Fruit fly (Drosophila melanogaster): ENCODE results near the gene FoxP.
A peak's percentile ranks its signal among the peaks of the same experiment; 100 is the strongest.

Gene FoxP

DNA sequence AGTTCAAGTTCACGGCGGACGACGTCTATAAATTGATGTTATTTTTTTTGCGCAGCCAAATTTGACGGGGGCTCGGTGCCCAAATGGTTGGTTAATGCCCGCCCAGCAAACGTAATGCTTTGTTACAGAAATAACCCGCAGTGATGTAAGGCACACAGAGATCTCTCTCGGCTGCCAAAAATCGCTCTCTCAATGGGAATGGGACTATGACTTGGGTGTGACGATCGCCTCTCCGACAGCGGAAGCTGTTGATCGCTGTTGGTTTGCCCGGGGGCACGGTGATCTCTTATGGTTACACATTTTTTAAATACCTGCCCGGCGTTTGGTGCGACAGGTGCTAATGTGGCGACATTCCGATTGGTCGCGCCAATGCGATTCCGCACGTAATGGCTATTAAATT is 39.5 kb upstream of the FoxP start (continued):
- TF ChIP-seq sens-2 (GFP tag; IDR thresholded peaks at IDR 0.05), result no peak
- TF ChIP-seq HLHmδ (GFP tag; optimal IDR thresholded peaks at IDR 0.05), result no peak
- TF ChIP-seq lab (GFP tag; optimal IDR thresholded peaks at IDR 0.05), result peak; percentile 7
- TF ChIP-seq Pdp1 (GFP tag; optimal IDR thresholded peaks at IDR 0.05), result peak in 1 of 2 experiments; percentile 97
- TF ChIP-seq CG13424 (tag; optimal IDR thresholded peaks at IDR 0.05), result no peak
- no peak for TF ChIP-seq maf-S (GFP tag; optimal IDR thresholded peaks at IDR 0.05)
- no peak for TF ChIP-seq shn (GFP tag; optimal IDR thresholded peaks at IDR 0.05)
- peak; percentile 80 for TF ChIP-seq CG12769 (tag; optimal IDR thresholded peaks at IDR 0.05)
- TF ChIP-seq z (GFP tag; IDR thresholded peaks at IDR 0.05), result no peak
- TF ChIP-seq CG32772 (GFP tag; IDR thresholded peaks at IDR 0.05), result no peak
- no peak for TF ChIP-seq CG15073 (GFP tag; optimal IDR thresholded peaks at IDR 0.05)
- no peak for TF ChIP-seq pum (GFP tag; optimal IDR thresholded peaks at IDR 0.05)
- no peak for TF ChIP-seq Mad (GFP tag; optimal IDR thresholded peaks at IDR 0.05)
- TF ChIP-seq caup (GFP tag; optimal IDR thresholded peaks at IDR 0.05; ENCODE audit: severe bottlenecking), result no peak
- TF ChIP-seq NC2β (GFP tag; optimal IDR thresholded peaks at IDR 0.05), result no peak
- TF ChIP-seq CG34224 (GFP tag; IDR thresholded peaks at IDR 0.05; ENCODE audit: partially characterized antibody), result 0 out of 3 replicates have a peak, but pooled peaks have one; percentile 26
- no peak for TF ChIP-seq aop (GFP tag; IDR thresholded peaks at IDR 0.05)
- no peak for TF ChIP-seq dati (GFP tag; IDR thresholded peaks at IDR 0.05)
- TF ChIP-seq CG3995 (GFP tag; optimal IDR thresholded peaks at IDR 0.05), result no peak
- no peak for TF ChIP-seq seq (GFP tag; IDR thresholded peaks at IDR 0.05)
- TF ChIP-seq chinmo (GFP tag; IDR thresholded peaks at IDR 0.05; ENCODE audit: partially characterized antibody), result peak; percentile 86; the same call in 3 of the 4 replicates
- TF ChIP-seq crp (GFP tag; optimal IDR thresholded peaks at IDR 0.05), result no peak
- no peak for TF ChIP-seq Ssrp (tag; optimal IDR thresholded peaks at IDR 0.05)
- no peak for TF ChIP-seq CG15269 (tag; optimal IDR thresholded peaks at IDR 0.05)
- TF ChIP-seq ac (GFP tag; optimal IDR thresholded peaks at IDR 0.05), result no peak
- TF ChIP-seq slou (GFP tag; optimal IDR thresholded peaks at IDR 0.05), result no peak
- TF ChIP-seq Hr51 (GFP tag; optimal IDR thresholded peaks at IDR 0.05), result no peak
- TF ChIP-seq sens (GFP tag), result no peak
- TF ChIP-seq ttk (GFP tag; IDR thresholded peaks at IDR 0.05), result no peak
- no peak for TF ChIP-seq Taf1 (GFP tag; IDR thresholded peaks at IDR 0.05)
- no peak for TF ChIP-seq CG7963 (GFP tag; IDR thresholded peaks at IDR 0.05; ENCODE audit: partially characterized antibody)
- no peak for TF ChIP-seq CG6765 (GFP tag; optimal IDR thresholded peaks at IDR 0.05)
- TF ChIP-seq CG7745 (tag; optimal IDR thresholded peaks at IDR 0.05), result no peak
- no peak for TF ChIP-seq CG9817 (tag; optimal IDR thresholded peaks at IDR 0.05)
- TF ChIP-seq phol (tag; optimal IDR thresholded peaks at IDR 0.05), result no peak
- TF ChIP-seq CG9932 (GFP tag; IDR thresholded peaks at IDR 0.05), result no peak
- no peak for TF ChIP-seq Xrp1 (GFP tag; IDR thresholded peaks at IDR 0.05)
- TF ChIP-seq dpn (GFP tag; optimal IDR thresholded peaks at IDR 0.05), result no peak
- TF ChIP-seq CG17829 (tag; optimal IDR thresholded peaks at IDR 0.05), result no peak
- TF ChIP-seq rib (GFP tag; IDR thresholded peaks at IDR 0.05), result 0 out of 2 replicates have a peak, but pooled peaks have one; percentile 33
- TF ChIP-seq Ravus (GFP tag; IDR thresholded peaks at IDR 0.05), result no peak
- no peak for TF ChIP-seq bbx (GFP tag; IDR thresholded peaks at IDR 0.05; ENCODE audit: partially characterized antibody)
- no peak for TF ChIP-seq chm (GFP tag; IDR thresholded peaks at IDR 0.05)
- TF ChIP-seq bsh (GFP tag; optimal IDR thresholded peaks at IDR 0.05), result no peak
- no peak for TF ChIP-seq Dip3 (GFP tag; optimal IDR thresholded peaks at IDR 0.05)
- no peak for TF ChIP-seq repo (GFP tag; optimal IDR thresholded peaks at IDR 0.05)
- TF ChIP-seq CG1233 (GFP tag; optimal IDR thresholded peaks at IDR 0.05), result no peak
- TF ChIP-seq Oli (tag; optimal IDR thresholded peaks at IDR 0.05), result no peak
- no peak for TF ChIP-seq CG12071 (GFP tag; optimal IDR thresholded peaks at IDR 0.05)
- TF ChIP-seq sug (tag; optimal IDR thresholded peaks at IDR 0.05), result no peak
- TF ChIP-seq CG7556 (GFP tag; optimal IDR thresholded peaks at IDR 0.05), result no peak
